Fruit fly (Drosophila melanogaster) whole organism, wandering third instar larva: ENCODE results near the gene CG12814.

Experiments used
- Abd-B ChIP-seq: fragments of >200 bp; optimal IDR thresholded peaks from 2 replicates; lab custom pipeline; 2017; ENCODE audit warnings: missing biosample characterization, missing genetic modification characterization
- CG32264 ChIP-seq: fragments of 200-800 bp; sonication (Bioruptor generic); optimal IDR thresholded peaks from 2 replicates; lab custom pipeline; 2016; ENCODE audit warnings: missing biosample characterization, missing genetic modification characterization
- CG9705 ChIP-seq: fragments of 200-800 bp; sonication (Bioruptor generic); optimal IDR thresholded peaks from 2 replicates; lab custom pipeline; 2018; ENCODE audit warnings: missing biosample characterization, mild to moderate bottlenecking, missing genetic modification characterization
- CrebA ChIP-seq: fragments of 200-800 bp; sonication (Bioruptor generic); optimal IDR thresholded peaks from 2 replicates; lab custom pipeline; 2016; ENCODE audit warnings: missing biosample characterization, mild to moderate bottlenecking, missing genetic modification characterization, borderline replicate concordance
- Dfd ChIP-seq: fragments of >200 bp; optimal IDR thresholded peaks from 2 replicates; lab custom pipeline; 2017; ENCODE audit warnings: missing biosample characterization, missing genetic modification characterization
- Dif ChIP-seq: fragments of 200-275, 200-300 bp; sonication (Bioruptor generic); optimal IDR thresholded peaks from 2 replicates; lab custom pipeline; 2018; ENCODE audit warnings: missing biosample characterization, missing genetic modification characterization; ENCODE audit not compliant: partially characterized antibody
- GATAd ChIP-seq: sonication (Bioruptor generic); optimal IDR thresholded peaks from 2 replicates; lab custom pipeline; 2016; ENCODE audit warnings: missing biosample characterization, missing genetic modification characterization
- HLH106 ChIP-seq: fragments of 200-800 bp; optimal IDR thresholded peaks from 3 replicates; lab custom pipeline; 2019; ENCODE audit warnings: missing biosample characterization, mild to moderate bottlenecking, missing genetic modification characterization, moderate library complexity
- Hnf4 ChIP-seq: fragments of 200-800 bp; sonication (Bioruptor generic); optimal IDR thresholded peaks from 2 replicates; lab custom pipeline; 2016; ENCODE audit warnings: missing biosample characterization, mild to moderate bottlenecking, missing genetic modification characterization
- Hr78 ChIP-seq: fragments of >200 bp; optimal IDR thresholded peaks from 2 replicates; lab custom pipeline; 2017; ENCODE audit warnings: missing biosample characterization, missing genetic modification characterization
- Hr83 ChIP-seq: fragments of 200-300 bp; sonication (Bioruptor generic); optimal IDR thresholded peaks from 2 replicates; lab custom pipeline; 2016; ENCODE audit warnings: missing biosample characterization, mild to moderate bottlenecking, missing genetic modification characterization, moderate library complexity; ENCODE audit not compliant: poor library complexity, severe bottlenecking
- Jra ChIP-seq: sonication (Bioruptor generic); optimal IDR thresholded peaks from 2 replicates; lab custom pipeline; 2016; ENCODE audit warnings: missing biosample characterization, missing genetic modification characterization
- Mio ChIP-seq: sonication (Bioruptor generic); optimal IDR thresholded peaks from 2 replicates; lab custom pipeline; 2016; ENCODE audit warnings: missing biosample characterization, missing genetic modification characterization
- Myc ChIP-seq: fragments of >200 bp; optimal IDR thresholded peaks from 2 replicates; lab custom pipeline; 2017
- N ChIP-seq: fragments of >200 bp; optimal IDR thresholded peaks from 2 replicates; lab custom pipeline; 2018; ENCODE audit warnings: missing biosample characterization, missing external identifiers, missing genetic modification characterization
- Rel ChIP-seq, 2 experiments: fragments of 200-800 bp; sonication (Bioruptor generic) in 1 of 2; optimal IDR thresholded peaks; 2 replicates in 1 of 2; 3 replicates in 1 of 2; lab custom pipeline; 2016 to 2019; ENCODE audit warnings: mild to moderate bottlenecking in 2 of 2, missing biosample characterization in 2 of 2, missing genetic modification characterization in 2 of 2, moderate library complexity in 1 of 2
- Sp1 ChIP-seq: fragments of 200-800 bp; sonication (Bioruptor generic); optimal IDR thresholded peaks from 3 replicates; lab custom pipeline; 2019; ENCODE audit warnings: missing biosample characterization, mild to moderate bottlenecking, missing genetic modification characterization, moderate library complexity
- Vsx2 ChIP-seq: fragments of 200-300, 225-300 bp; sonication (Bioruptor generic); optimal IDR thresholded peaks from 2 replicates; lab custom pipeline; 2018; ENCODE audit warnings: missing biosample characterization, missing genetic modification characterization; ENCODE audit not compliant: partially characterized antibody
- br ChIP-seq: fragments of 200-800 bp; sonication (Bioruptor generic); optimal IDR thresholded peaks from 2 replicates; lab custom pipeline; 2016; ENCODE audit warnings: missing biosample characterization, missing genetic modification characterization
- brk ChIP-seq: fragments of 200-800 bp; sonication (Bioruptor generic); optimal IDR thresholded peaks from 2 replicates; lab custom pipeline; 2016; ENCODE audit warnings: missing biosample characterization, mild to moderate bottlenecking, missing genetic modification characterization
- dmrt93B ChIP-seq: fragments of 200-800 bp; sonication (Bioruptor generic); optimal IDR thresholded peaks from 2 replicates; lab custom pipeline; 2018; ENCODE audit warnings: missing biosample characterization, mild to moderate bottlenecking, missing genetic modification characterization
- dsf ChIP-seq: sonication (Bioruptor generic); optimal IDR thresholded peaks from 2 replicates; lab custom pipeline; 2016; ENCODE audit warnings: missing biosample characterization, missing genetic modification characterization, borderline replicate concordance
- ey ChIP-seq: fragments of 200-800 bp; sonication (Bioruptor generic); optimal IDR thresholded peaks from 2 replicates; lab custom pipeline; 2016; ENCODE audit warnings: missing biosample characterization, missing genetic modification characterization
- foxo ChIP-seq, 2 experiments: fragments of 200-800 bp; sonication (Bioruptor generic); optimal IDR thresholded peaks; 2 replicates in 1 of 2; 3 replicates in 1 of 2; lab custom pipeline; 2016 to 2017; ENCODE audit warnings: missing biosample characterization in 2 of 2, missing genetic modification characterization in 2 of 2
- fru ChIP-seq: fragments of 200-800 bp; sonication (Bioruptor generic); optimal IDR thresholded peaks from 3 replicates; lab custom pipeline; 2016; ENCODE audit warnings: missing biosample characterization, mild to moderate bottlenecking, missing genetic modification characterization
- h ChIP-seq: fragments of 200-800 bp; sonication (Bioruptor generic); optimal IDR thresholded peaks from 3 replicates; lab custom pipeline; 2016; ENCODE audit warnings: missing biosample characterization, mild to moderate bottlenecking, missing genetic modification characterization
- jim ChIP-seq: fragments of 175-275, 200-325 bp; sonication (Bioruptor generic); optimal IDR thresholded peaks from 2 replicates; lab custom pipeline; 2016; ENCODE audit warnings: missing biosample characterization, mild to moderate bottlenecking, missing genetic modification characterization
- lola ChIP-seq: fragments of >200 bp; optimal IDR thresholded peaks from 2 replicates; lab custom pipeline; 2017; ENCODE audit warnings: missing biosample characterization, missing genetic modification characterization
- pan ChIP-seq: fragments of >200 bp; optimal IDR thresholded peaks from 2 replicates; lab custom pipeline; 2017
- psq ChIP-seq: fragments of 200-800 bp; sonication (Bioruptor generic); optimal IDR thresholded peaks from 3 replicates; lab custom pipeline; 2017; ENCODE audit warnings: missing biosample characterization, mild to moderate bottlenecking, missing genetic modification characterization, moderate library complexity
- rgr ChIP-seq: fragments of 200-800 bp; sonication (Bioruptor generic); optimal IDR thresholded peaks from 3 replicates; lab custom pipeline; 2016; ENCODE audit warnings: missing biosample characterization, mild to moderate bottlenecking, missing genetic modification characterization
- sage ChIP-seq: fragments of 200-800 bp; sonication (Bioruptor generic); optimal IDR thresholded peaks from 2 replicates; lab custom pipeline; 2016; ENCODE audit warnings: missing biosample characterization, mild to moderate bottlenecking, missing genetic modification characterization
- sv ChIP-seq: fragments of 200-800 bp; sonication (Bioruptor generic); optimal IDR thresholded peaks from 3 replicates; lab custom pipeline; 2016; ENCODE audit warnings: missing biosample characterization, missing genetic modification characterization
- tai ChIP-seq: sonication (Bioruptor generic); optimal IDR thresholded peaks from 2 replicates; lab custom pipeline; 2016; ENCODE audit warnings: missing biosample characterization, missing genetic modification characterization
- usp ChIP-seq: fragments of >200 bp; optimal IDR thresholded peaks from 2 replicates; lab custom pipeline; 2017; ENCODE audit warnings: missing biosample characterization, missing genetic modification characterization
- woc ChIP-seq: sonication (Bioruptor generic); optimal IDR thresholded peaks from 2 replicates; lab custom pipeline; 2016; ENCODE audit warnings: missing biosample characterization, mild to moderate bottlenecking, missing genetic modification characterization

The CG12814 gene

DNA sequence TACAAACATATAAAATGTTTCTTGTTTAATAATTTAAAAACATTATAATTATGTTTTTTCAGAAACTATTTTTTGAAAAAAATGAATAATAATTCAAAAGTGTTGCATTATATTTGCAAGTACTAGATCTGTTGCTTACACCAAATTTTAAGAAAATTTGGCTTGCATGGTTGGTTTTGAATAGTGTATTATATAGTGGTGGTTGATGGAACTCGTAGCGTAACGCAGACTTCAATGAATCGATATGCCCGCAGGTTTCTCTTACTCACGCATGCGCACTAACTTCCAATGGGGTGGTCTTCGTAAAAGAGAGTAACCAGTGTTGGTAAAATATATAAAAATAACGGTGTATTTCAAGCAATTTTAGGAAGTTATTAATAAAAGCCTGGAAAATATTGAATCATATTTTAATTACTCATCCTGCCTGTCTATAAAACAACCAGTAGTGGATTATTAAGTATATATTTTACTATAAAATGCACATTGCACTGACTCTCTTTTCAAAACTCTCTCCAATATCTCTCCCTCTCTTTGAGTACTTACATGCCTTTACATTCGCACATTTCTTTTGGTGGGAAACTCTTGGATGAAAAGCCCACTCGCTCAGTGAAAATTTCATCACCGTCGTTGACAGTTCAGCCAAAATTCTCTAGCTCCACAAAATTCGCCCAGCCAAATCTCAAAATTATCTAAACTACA, 830 bp upstream of the CG12814 start, which contains the start of gene Syn:
Gene Syn (plus strand): TSS at position 606 of the 699 bp plus-strand sequence.
- TF ChIP-seq ey (no peak), CrebA (GFP tag; lab: Kevin White, UChicago) (no peak), sage (GFP tag; lab: Kevin White, UChicago) (no peak), Hr83 (no peak), lola (GFP tag; lab: Kevin White, UChicago) (no peak), Myc (lab: Kevin White, UChicago) (no peak), rgr (GFP tag; lab: Kevin White, UChicago) (no peak), dsf (GFP tag; lab: Kevin White, UChicago) (no peak), HLH106 (tag; lab: Kevin White, UChicago) (no peak), Sp1 (no peak), Hnf4 (GFP tag; lab: Kevin White, UChicago) (no peak), fru (no peak), Mio (no peak), Dif (GFP tag; lab: Kevin White, UChicago) (no peak), Vsx2 (no peak), usp (GFP tag; lab: Kevin White, UChicago) (no peak), jim (GFP tag; lab: Kevin White, UChicago) (no peak), Dfd (GFP tag; lab: Kevin White, UChicago) (no peak)

DNA sequence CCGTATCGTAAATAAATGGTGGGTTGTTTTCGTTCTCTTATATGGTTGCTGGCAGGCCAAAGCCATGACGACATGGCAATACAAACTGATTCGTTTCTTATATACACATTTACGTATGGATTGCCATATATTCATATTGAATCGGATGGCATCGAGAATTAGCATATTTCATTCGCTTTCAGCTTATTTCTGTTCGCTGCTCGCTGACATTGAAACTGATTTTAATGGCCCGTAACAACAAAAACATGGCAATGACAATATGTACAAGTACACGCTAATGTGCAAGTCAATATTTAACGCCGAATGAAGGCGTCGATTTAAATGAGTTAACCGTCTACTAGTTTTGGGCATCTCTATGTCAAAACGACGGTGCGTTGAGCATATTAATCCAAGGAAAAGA, 3.4 kb downstream of the CG12814 start:
- TF ChIP-seq Dif (GFP tag; lab: Kevin White, UChicago) (no peak), woc (GFP tag; lab: Kevin White, UChicago) (no peak), ey (no peak), Rel (GFP tag; optimal IDR thresholded peaks at IDR 0.05; lab: Kevin White, UChicago) (no peak), Rel (tag; optimal IDR thresholded peaks at IDR 0.05; lab: Kevin White, UChicago) (no peak), sage (GFP tag; lab: Kevin White, UChicago) (no peak), Jra (GFP tag; lab: Kevin White, UChicago) (no peak), dsf (GFP tag; lab: Kevin White, UChicago) (no peak), dmrt93B (GFP tag; lab: Kevin White, UChicago) (no peak), Hnf4 (GFP tag; lab: Kevin White, UChicago) (no peak), CG9705 (no peak), HLH106 (tag; lab: Kevin White, UChicago) (no peak), Mio (no peak)

DNA sequence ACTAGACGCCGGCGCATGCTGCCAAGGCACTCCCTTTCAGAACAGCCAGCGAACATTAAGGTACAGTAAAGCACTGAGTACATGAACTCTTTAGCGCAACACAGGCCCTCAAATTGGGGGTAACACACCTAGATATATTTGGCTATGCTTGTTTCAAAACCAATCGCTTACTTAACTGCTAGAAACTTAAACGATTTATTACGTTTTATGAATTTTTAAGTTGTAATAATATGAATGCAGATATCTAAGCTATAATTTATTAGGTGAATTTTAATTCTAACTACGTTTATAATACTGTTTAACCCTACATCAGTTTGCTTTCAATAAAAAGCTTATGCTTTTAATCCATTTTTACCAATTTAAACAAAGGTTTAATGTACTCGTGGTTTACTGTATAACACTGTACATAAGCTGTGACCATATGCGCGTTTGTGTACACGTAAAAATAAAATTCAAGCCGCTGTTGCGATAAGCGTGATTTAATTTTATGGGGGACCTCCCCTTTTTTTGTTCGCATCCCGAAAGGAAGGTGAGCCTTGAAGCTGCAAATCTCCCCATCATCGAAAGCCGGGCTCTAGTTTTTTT, 12.4 kb downstream of the CG12814 start:
- no peak for TF ChIP-seq Hnf4 (GFP tag; lab: Kevin White, UChicago)
- TF ChIP-seq Rel (GFP tag; optimal IDR thresholded peaks at IDR 0.05; lab: Kevin White, UChicago): no peak
- peak; percentile 26 for TF ChIP-seq Rel (tag; optimal IDR thresholded peaks at IDR 0.05; lab: Kevin White, UChicago)
- TF ChIP-seq, all 38 proteins: peak for 1

DNA sequence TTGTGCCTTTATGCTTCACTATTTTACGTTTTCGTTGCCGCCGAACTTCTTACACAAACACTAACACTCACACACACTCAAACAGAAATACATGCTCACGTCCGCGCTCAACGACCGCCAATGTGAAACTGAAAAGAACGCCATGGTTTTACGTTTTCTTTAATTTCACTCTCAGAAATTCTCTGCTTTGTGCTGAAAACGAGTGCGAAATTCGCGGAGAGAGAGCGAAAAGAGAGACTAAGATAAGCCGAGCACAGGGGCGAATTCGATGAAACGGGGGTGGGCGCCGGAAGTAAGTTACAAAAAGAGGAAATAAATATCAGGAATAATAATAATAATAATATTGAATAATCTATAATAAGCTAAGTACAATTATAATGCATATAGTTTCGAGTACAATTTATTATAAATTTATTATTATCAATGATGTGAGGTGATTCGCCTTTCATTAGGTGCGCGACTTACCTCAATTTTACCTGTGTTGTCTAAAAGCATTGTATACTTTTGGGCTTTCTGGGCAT, 19.0 kb downstream of the CG12814 start, which contains the start of gene Best1:
Gene Best1 (minus strand): TSS at position 132 of the 521 bp plus-strand sequence.
- no peak for TF ChIP-seq Abd-B (GFP tag; lab: Kevin White, UChicago)
- peak; percentile 89 for TF ChIP-seq h (GFP tag; lab: Kevin White, UChicago)
- TF ChIP-seq HLH106 (tag; lab: Kevin White, UChicago): peak; percentile 96
- TF ChIP-seq ey: peak; percentile 79
- TF ChIP-seq Vsx2: peak; percentile 31
- peak; percentile 88 for TF ChIP-seq sage (GFP tag; lab: Kevin White, UChicago)
- peak; percentile 5 for TF ChIP-seq Dfd (GFP tag; lab: Kevin White, UChicago)
- TF ChIP-seq CG9705: peak; percentile 88
- no peak for TF ChIP-seq tai
- peak; percentile 7 for TF ChIP-seq Myc (lab: Kevin White, UChicago)
- TF ChIP-seq dmrt93B (GFP tag; lab: Kevin White, UChicago): peak; percentile 88
- peak; percentile 70 for TF ChIP-seq CG32264
- no peak for TF ChIP-seq pan (lab: Kevin White, UChicago)
- TF ChIP-seq brk (GFP tag; lab: Kevin White, UChicago): peak; percentile 72
- TF ChIP-seq GATAd (GFP tag; lab: Kevin White, UChicago): peak; percentile 40
- TF ChIP-seq Rel (GFP tag; optimal IDR thresholded peaks at IDR 0.05; lab: Kevin White, UChicago): peak; percentile 37
- peak; percentile 77 for TF ChIP-seq Rel (tag; optimal IDR thresholded peaks at IDR 0.05; lab: Kevin White, UChicago)
- TF ChIP-seq fru: peak; percentile 90
- TF ChIP-seq Hr83: peak; percentile 67
- peak; percentile 86 for TF ChIP-seq Dif (GFP tag; lab: Kevin White, UChicago)
- TF ChIP-seq jim (GFP tag; lab: Kevin White, UChicago): peak; percentile 50
- no peak for TF ChIP-seq N (GFP tag; lab: Kevin White, UChicago)
- TF ChIP-seq lola (GFP tag; lab: Kevin White, UChicago): no peak
- no peak for TF ChIP-seq usp (GFP tag; lab: Kevin White, UChicago)
- TF ChIP-seq Hr78 (GFP tag; lab: Kevin White, UChicago): no peak
- TF ChIP-seq woc (GFP tag; lab: Kevin White, UChicago): peak; percentile 80
- TF ChIP-seq sv (GFP tag; lab: Kevin White, UChicago): peak; percentile 72
- peak; percentile 85 for TF ChIP-seq br
- TF ChIP-seq dsf (GFP tag; lab: Kevin White, UChicago): peak; percentile 8
- peak; percentile 30 for TF ChIP-seq Mio
- TF ChIP-seq foxo (GFP tag; optimal IDR thresholded peaks at IDR 0.05; lab: Kevin White, UChicago): peak; percentile 28 to 95
- TF ChIP-seq rgr (GFP tag; lab: Kevin White, UChicago): peak; percentile 93
- peak; percentile 12 for TF ChIP-seq Jra (GFP tag; lab: Kevin White, UChicago)
- peak; percentile 94 for TF ChIP-seq Sp1
- TF ChIP-seq psq (GFP tag; lab: Kevin White, UChicago): peak; percentile 94
- peak; percentile 15 for TF ChIP-seq CrebA (GFP tag; lab: Kevin White, UChicago)
